Worm (Caenorhabditis elegans) whole organism, L4 larva: ENCODE data around the gene ttll-11.

ENCODE experiments used
- F10B5.3 ChIP-seq: sonication (generic microtip); optimal IDR thresholded peaks from 2 replicates; lab custom pipeline; 2016; ENCODE audit warnings: mild to moderate bottlenecking, missing genetic modification characterization, missing compliant biosample characterization
- F37D6.2 ChIP-seq: sonication (generic microtip); optimal IDR thresholded peaks from 2 replicates; lab custom pipeline; 2016; ENCODE audit warnings: mild to moderate bottlenecking, missing genetic modification characterization, missing compliant biosample characterization
- F44E2.7 ChIP-seq: fragments of 200-800 bp; sonication (Bioruptor generic); IDR thresholded peaks from 2 replicates; pipeline ENCODE4 v2.1.2; 2022; ENCODE audit warnings: missing genetic modification characterization, missing compliant biosample characterization
- T20F7.1 ChIP-seq: fragments of 200-800 bp; sonication (Bioruptor generic); optimal IDR thresholded peaks from 2 replicates; lab custom pipeline; 2018; ENCODE audit warnings: mild to moderate bottlenecking, missing genetic modification characterization, missing compliant biosample characterization
- Y5F2A.4 ChIP-seq: fragments of 200-800 bp; sonication (Bioruptor generic); optimal IDR thresholded peaks from 2 replicates; lab custom pipeline; 2018; ENCODE audit warnings: mild to moderate bottlenecking, missing genetic modification characterization, missing compliant biosample characterization
- Y75B8A.6 ChIP-seq: fragments of 200-800 bp; sonication (Bioruptor generic); IDR thresholded peaks from 2 replicates; pipeline ENCODE4 v1.3.6; 2022; ENCODE audit warnings: missing genetic modification reagents, missing genetic modification characterization, missing compliant biosample characterization
- aha-1 ChIP-seq: fragments of 150-350 bp; peaks from one replicate; lab custom pipeline; 2014; ENCODE audit warnings: missing biosample characterization, missing genetic modification characterization
- aly-2 ChIP-seq: sonication (generic microtip); optimal IDR thresholded peaks from 2 replicates; lab custom pipeline; 2018; ENCODE audit warnings: missing biosample characterization, missing genetic modification characterization
- ama-1 ChIP-seq: fragments of 150-350 bp; optimal IDR thresholded peaks from 2 replicates; lab custom pipeline; 2014; ENCODE audit warnings: inconsistent platforms, mixed read lengths
- attf-4 ChIP-seq: sonication (generic microtip); optimal IDR thresholded peaks from 3 replicates; lab custom pipeline; 2017; ENCODE audit warnings: missing biosample characterization, missing genetic modification characterization
- ceh-28 ChIP-seq: fragments of 150-350 bp; optimal IDR thresholded peaks from 2 replicates; lab custom pipeline; 2014; ENCODE audit warnings: missing biosample characterization, missing genetic modification reagents, missing genetic modification characterization
- ceh-32 ChIP-seq: sonication (generic microtip); optimal IDR thresholded peaks from 2 replicates; lab custom pipeline; 2016; ENCODE audit warnings: mild to moderate bottlenecking, missing genetic modification characterization, missing compliant biosample characterization; ENCODE audit not compliant: poor library complexity
- daf-16 ChIP-seq, 3 experiments: sonication (generic microtip); optimal IDR thresholded peaks; 2 replicates each; lab custom pipeline; 2016 to 2017; ENCODE audit warnings: missing genetic modification characterization in 3 of 3, missing genetic modification reagents in 3 of 3, mild to moderate bottlenecking in 2 of 3, missing compliant biosample characterization in 2 of 3, missing biosample characterization in 1 of 3, moderate library complexity in 1 of 3
- daf-19 ChIP-seq: fragments of 200-800 bp; sonication (Bioruptor generic); conservative IDR thresholded peaks from 2 replicates; pipeline ENCODE4 v1.3.6; 2022; ENCODE audit warnings: missing genetic modification characterization, missing compliant biosample characterization
- dmd-6 ChIP-seq: fragments of 200-800 bp; sonication (Bioruptor generic); IDR thresholded peaks from 2 replicates; pipeline ENCODE4 v1.3.6; 2022; ENCODE audit warnings: missing genetic modification reagents, missing genetic modification characterization, missing compliant biosample characterization
- duxl-1 ChIP-seq: sonication (generic microtip); optimal IDR thresholded peaks from 2 replicates; lab custom pipeline; 2016; ENCODE audit warnings: mild to moderate bottlenecking, missing genetic modification characterization, moderate library complexity, missing compliant biosample characterization; ENCODE audit not compliant: poor library complexity
- dve-1 ChIP-seq: sonication (generic microtip); optimal IDR thresholded peaks from 2 replicates; lab custom pipeline; 2017; ENCODE audit warnings: antibody characterized with exemption, mild to moderate bottlenecking, missing genetic modification characterization, missing compliant biosample characterization; ENCODE audit not compliant: insufficient read depth
- egl-43 ChIP-seq: fragments of 200-800 bp; sonication (Bioruptor generic); IDR thresholded peaks from 2 replicates; pipeline ENCODE4 v1.3.6; 2022; ENCODE audit warnings: missing genetic modification reagents, missing genetic modification characterization, missing compliant biosample characterization
- fkh-10 ChIP-seq: fragments of 150-350 bp; optimal IDR thresholded peaks from 2 replicates; lab custom pipeline; 2014; ENCODE audit warnings: missing biosample characterization, missing genetic modification reagents, missing genetic modification characterization
- hif-1 ChIP-seq, 2 experiments: sonication (generic microtip); optimal IDR thresholded peaks; 2 replicates each; lab custom pipeline; 2016 to 2017; ENCODE audit warnings: missing compliant biosample characterization in 2 of 2, missing genetic modification characterization in 2 of 2, missing genetic modification reagents in 2 of 2, missing genotype in 2 of 2, mild to moderate bottlenecking in 1 of 2
- hlh-11 ChIP-seq: fragments of 200-800 bp; sonication (Bioruptor generic); optimal IDR thresholded peaks from 2 replicates; lab custom pipeline; 2018; ENCODE audit warnings: mild to moderate bottlenecking, missing genetic modification characterization, missing compliant biosample characterization
- hlh-30 ChIP-seq: sonication (generic microtip); optimal IDR thresholded peaks from 2 replicates; lab custom pipeline; 2017; ENCODE audit warnings: antibody characterized with exemption, mild to moderate bottlenecking, missing genetic modification characterization, missing compliant biosample characterization; ENCODE audit not compliant: insufficient read depth
- hmg-1.1 ChIP-seq: fragments of 200-800 bp; sonication (Bioruptor generic); IDR thresholded peaks from 2 replicates; pipeline ENCODE4 v1.3.6; 2022; ENCODE audit warnings: missing genetic modification reagents, missing genetic modification characterization, missing compliant biosample characterization
- jun-1 ChIP-seq: fragments of 150-350 bp; optimal IDR thresholded peaks from 2 replicates; lab custom pipeline; 2014; ENCODE audit warnings: missing biosample characterization, missing genetic modification reagents, missing genetic modification characterization
- lin-1 ChIP-seq: fragments of 200-800 bp; sonication (Bioruptor generic); IDR thresholded peaks from 2 replicates; pipeline ENCODE4 v1.3.6; 2022; ENCODE audit warnings: missing genetic modification reagents, missing genetic modification characterization, missing compliant biosample characterization
- lin-15B ChIP-seq: fragments of 150-350 bp; sonication (generic microtip); optimal IDR thresholded peaks from 3 replicates; lab custom pipeline; 2014; ENCODE audit warnings: missing biosample characterization, missing genetic modification characterization
- lin-29 ChIP-seq: fragments of 200-800 bp; sonication (Bioruptor generic); IDR thresholded peaks from 2 replicates; pipeline ENCODE4 v1.3.6; 2022; ENCODE audit warnings: missing genetic modification reagents, missing genetic modification characterization, missing compliant biosample characterization
- lin-38 ChIP-seq: fragments of 200-800 bp; sonication (Bioruptor generic); IDR thresholded peaks from 2 replicates; pipeline ENCODE4 v1.3.6; 2022; ENCODE audit warnings: missing genetic modification reagents, missing genetic modification characterization, missing compliant biosample characterization
- lin-39 ChIP-seq: fragments of 150-350 bp; optimal IDR thresholded peaks from 2 replicates; lab custom pipeline; 2014; ENCODE audit warnings: missing biosample characterization, missing genetic modification reagents, missing genetic modification characterization
- madf-9 ChIP-seq: fragments of 200-800 bp; sonication (Bioruptor generic); conservative IDR thresholded peaks from 2 replicates; pipeline ENCODE4 v1.3.6; 2022; ENCODE audit warnings: missing genetic modification reagents, missing genetic modification characterization, missing compliant biosample characterization
- mdl-1 ChIP-seq, 2 experiments: fragments of 150-350 bp in 1 of 2; sonication (generic microtip) in 1 of 2; optimal IDR thresholded peaks; 2 replicates each; lab custom pipeline; 2014 to 2017; ENCODE audit warnings: missing biosample characterization in 2 of 2, missing genetic modification characterization in 2 of 2
- mdt-29 ChIP-seq: fragments of 200-800 bp; sonication (Bioruptor generic); IDR thresholded peaks from 2 replicates; pipeline ENCODE4 v1.3.6; 2022; ENCODE audit warnings: missing genetic modification reagents, missing genetic modification characterization, missing compliant biosample characterization
- mes-2 ChIP-seq: sonication (generic microtip); optimal IDR thresholded peaks from 2 replicates; lab custom pipeline; 2016; ENCODE audit warnings: missing genotype, mild to moderate bottlenecking, missing genetic modification characterization, missing compliant biosample characterization; ENCODE audit not compliant: poor library complexity, severe bottlenecking
- nhr-6 ChIP-seq: fragments of 150-350 bp; optimal IDR thresholded peaks from 2 replicates; lab custom pipeline; 2014; ENCODE audit warnings: missing biosample characterization, missing genetic modification characterization
- nhr-76 ChIP-seq: fragments of 150-350 bp; optimal IDR thresholded peaks from 2 replicates; lab custom pipeline; 2014; ENCODE audit warnings: missing biosample characterization, missing genetic modification characterization
- pha-4 ChIP-seq, 2 experiments: fragments of 150-350 bp in 1 of 2; fragments of 200-800 bp in 1 of 2; sonication (Bioruptor generic) in 1 of 2; IDR thresholded peaks in 1 of 2; optimal IDR thresholded peaks in 1 of 2; 2 replicates each; pipeline versions ENCODE4 v1.3.6 to Lab custom; 2014 to 2022; ENCODE audit warnings: missing genetic modification characterization in 2 of 2, missing genetic modification reagents in 2 of 2, missing biosample characterization in 1 of 2, missing compliant biosample characterization in 1 of 2
- rbr-2 ChIP-seq: sonication (generic microtip); optimal IDR thresholded peaks from 2 replicates; lab custom pipeline; 2016; ENCODE audit warnings: missing genotype, missing genetic modification characterization, missing compliant biosample characterization
- saeg-2 ChIP-seq: fragments of 200-800 bp; sonication (Bioruptor generic); IDR thresholded peaks from 2 replicates; pipeline ENCODE4 v1.3.6; 2022; ENCODE audit warnings: missing genetic modification reagents, missing genetic modification characterization, missing compliant biosample characterization
- set-16 ChIP-seq: fragments of 200-800 bp; sonication (Bioruptor generic); IDR thresholded peaks from 2 replicates; pipeline ENCODE4 v1.3.6; 2022; ENCODE audit warnings: missing genetic modification reagents, missing genetic modification characterization, missing compliant biosample characterization
- skn-1 ChIP-seq: fragments of 150-350 bp; optimal IDR thresholded peaks from 2 replicates; lab custom pipeline; 2014; ENCODE audit warnings: missing biosample characterization, missing genetic modification characterization
- snpc-1.2 ChIP-seq: fragments of 200-800 bp; sonication (Bioruptor generic); IDR thresholded peaks from 2 replicates; pipeline ENCODE4 v1.3.6; 2022; ENCODE audit warnings: missing genetic modification reagents, missing genetic modification characterization, missing compliant biosample characterization
- snpc-4 ChIP-seq: fragments of 150-350 bp; optimal IDR thresholded peaks from 2 replicates; lab custom pipeline; 2014; ENCODE audit warnings: missing biosample characterization, missing genetic modification characterization
- spr-3 ChIP-seq: fragments of 200-800 bp; sonication (Bioruptor generic); optimal IDR thresholded peaks from 2 replicates; lab custom pipeline; 2018; ENCODE audit warnings: mild to moderate bottlenecking, missing genetic modification characterization, missing compliant biosample characterization
- unc-62 ChIP-seq, 3 experiments: fragments of 150-350 bp in 1 of 3; sonication (generic microtip); optimal IDR thresholded peaks in 2 of 3; peaks in 1 of 3; 1 replicate in 1 of 3; 2 replicates in 2 of 3; lab custom pipeline; 2014 to 2017; ENCODE audit warnings: missing biosample characterization in 3 of 3, missing genetic modification characterization in 3 of 3, missing genetic modification reagents in 3 of 3, missing genotype in 1 of 3
- vab-7 ChIP-seq: fragments of 200-800 bp; sonication (Bioruptor generic); IDR thresholded peaks from 2 replicates; pipeline ENCODE4 v1.3.6; 2022; ENCODE audit warnings: missing genetic modification reagents, missing genetic modification characterization, missing compliant biosample characterization
- zfp-2 ChIP-seq: sonication (generic microtip); optimal IDR thresholded peaks from 2 replicates; lab custom pipeline; 2016; ENCODE audit warnings: mild to moderate bottlenecking, missing genetic modification characterization, missing compliant biosample characterization
- zip-11 ChIP-seq: fragments of 200-800 bp; sonication (Bioruptor generic); IDR thresholded peaks from 2 replicates; pipeline ENCODE4 v1.3.6; 2022; ENCODE audit warnings: missing genetic modification characterization, missing compliant biosample characterization
- ztf-7 ChIP-seq: fragments of 150-350 bp; optimal IDR thresholded peaks from 2 replicates; lab custom pipeline; 2014; ENCODE audit warnings: missing biosample characterization, missing genetic modification characterization

The ttll-11 gene

ce11 chrIV:8743654-8744332 lies 46.3 kb downstream of the ttll-11 start, which contains the start of gene F21D5.7 (continued):
- TF ChIP-seq set-16 (no peak), dmd-6 (GFP tag; lab: Robert Waterston, UW) (no peak; the same call in none of the 2 replicates), ceh-32 (tag; lab: Kevin White, UChicago) (no peak), snpc-1.2 (peak; percentile 53; the same call in 1 of the 2 replicates), madf-9 (GFP tag; lab: Robert Waterston, UW) (0 out of 2 replicates have a peak, but pooled peaks have one; percentile 37), egl-43 (no peak), mdl-1 (tag; optimal IDR thresholded peaks at IDR 0.05; lab: Kevin White, UChicago) (peak in 1 of 2 experiments; percentile 51), lin-15B (no peak), Y5F2A.4 (GFP tag; lab: Kevin White, UChicago) (no peak), ceh-28 (tag; lab: Kevin White, UChicago) (peak; percentile 33), unc-62 (GFP tag; optimal IDR thresholded peaks at IDR 0.05 in 1 of 2; lab: Kevin White, UChicago) (peak in 1 of 2 experiments; percentile 51), unc-62 (tag; optimal IDR thresholded peaks at IDR 0.05; lab: Kevin White, UChicago) (no peak), ama-1 (lab: Kevin White, UChicago) (no peak), hif-1 (tag; optimal IDR thresholded peaks at IDR 0.05; lab: Kevin White, UChicago) (peak in 1 of 2 experiments; percentile 44), vab-7 (GFP tag; lab: Robert Waterston, UW) (no peak), Y75B8A.6 (GFP tag; lab: Robert Waterston, UW) (no peak), skn-1 (tag; lab: Kevin White, UChicago) (no peak), nhr-6 (tag; lab: Kevin White, UChicago) (peak; percentile 46), zfp-2 (tag; lab: Kevin White, UChicago) (no peak), lin-1 (GFP tag; lab: Robert Waterston, UW) (no peak), mdt-29 (GFP tag; lab: Robert Waterston, UW) (no peak), duxl-1 (peak; percentile 72), pha-4 (GFP tag; IDR thresholded peaks at IDR 0.05; lab: Robert Waterston, UW) (peak; percentile 52; the same call in 1 of the 2 replicates), pha-4 (tag; optimal IDR thresholded peaks at IDR 0.05; lab: Kevin White, UChicago) (peak; percentile 80), snpc-4 (no peak), ztf-7 (peak; percentile 72), hlh-30 (tag; lab: Kevin White, UChicago) (peak; percentile 90), dve-1 (tag; lab: Kevin White, UChicago) (peak; percentile 91), mes-2 (tag; lab: Kevin White, UChicago) (peak; percentile 76), nhr-76 (no peak), hlh-11 (tag; lab: Kevin White, UChicago) (peak; percentile 84), F10B5.3 (tag; lab: Kevin White, UChicago) (no peak), spr-3 (GFP tag; lab: Kevin White, UChicago) (no peak), aly-2 (tag; lab: Kevin White, UChicago) (no peak), daf-19 (no peak), zip-11 (GFP tag; lab: Robert Waterston, UW) (no peak), lin-39 (tag; lab: Kevin White, UChicago) (no peak), F44E2.7 (GFP tag; lab: Robert Waterston, UW) (no peak), attf-4 (tag; lab: Kevin White, UChicago) (no peak), T20F7.1 (peak; percentile 86), lin-29 (GFP tag; lab: Robert Waterston, UW) (no peak), aha-1 (tag; lab: Kevin White, UChicago) (peak; percentile 76), rbr-2 (tag; lab: Kevin White, UChicago) (peak; percentile 64), saeg-2 (no peak), fkh-10 (GFP tag; lab: Kevin White, UChicago) (no peak), hmg-1.1 (GFP tag; lab: Robert Waterston, UW) (peak; percentile 34; the same call in 1 of the 2 replicates), daf-16 (GFP tag; optimal IDR thresholded peaks at IDR 0.05; lab: Kevin White, UChicago) (peak in 1 of 2 experiments; percentile 34), daf-16 (tag; optimal IDR thresholded peaks at IDR 0.05; lab: Kevin White, UChicago) (peak; percentile 70), F37D6.2 (tag; lab: Kevin White, UChicago) (peak; percentile 22), jun-1 (tag; lab: Kevin White, UChicago) (no peak), lin-38 (peak; percentile 77)
